Worm (Caenorhabditis elegans): ENCODE data around the gene srbc-12.
"Not testable (repeated sequence)": the region's sequence is repeated elsewhere in the genome, so short reads cannot be mapped to it uniquely, and the experiment has no call there.

Gene srbc-12

ce11 chrV:813101-813500 is 36.5 kb upstream of the srbc-12 start, which contains the start of gene R13D11.10:
Gene R13D11.10 (minus strand): TSS chrV:813201.
- no peak for TF ChIP-seq ama-1 (optimal IDR thresholded peaks at IDR 0.05)
- no peak for TF ChIP-seq ceh-13 (GFP tag; optimal IDR thresholded peaks at IDR 0.05)
- no peak for TF ChIP-seq tbx-11 (GFP tag; IDR thresholded peaks at IDR 0.05)
- no peak for TF ChIP-seq B0310.2 (tag; optimal IDR thresholded peaks at IDR 0.05)
- TF ChIP-seq hmg-4 (GFP tag; optimal IDR thresholded peaks at IDR 0.05) = no peak
- TF ChIP-seq sea-1 (GFP tag; conservative IDR thresholded peaks at IDR 0.05) = no peak
- no peak for TF ChIP-seq scrt-1 (GFP tag; IDR thresholded peaks at IDR 0.05)
- no peak for TF ChIP-seq hnd-1 (tag; optimal IDR thresholded peaks at IDR 0.05)
- TF ChIP-seq flt-1 (GFP tag; IDR thresholded peaks at IDR 0.05) = no peak
- TF ChIP-seq F13C5.2 (tag; optimal IDR thresholded peaks at IDR 0.05) = no peak
- TF ChIP-seq ets-7 (tag; optimal IDR thresholded peaks at IDR 0.05) = no peak
- no peak for TF ChIP-seq aly-1 (tag; optimal IDR thresholded peaks at IDR 0.05)

ce11 chrV:814716-815115 is 34.9 kb upstream of the srbc-12 start, which contains the start of gene R13D11.3:
Gene R13D11.3 (plus strand): TSS chrV:815016.
- TF ChIP-seq hnd-1 (tag; optimal IDR thresholded peaks at IDR 0.05) (no peak), B0310.2 (tag; optimal IDR thresholded peaks at IDR 0.05) (no peak), ceh-13 (GFP tag; optimal IDR thresholded peaks at IDR 0.05) (no peak), sea-1 (GFP tag; conservative IDR thresholded peaks at IDR 0.05) (no peak), scrt-1 (GFP tag; IDR thresholded peaks at IDR 0.05) (no peak), ama-1 (optimal IDR thresholded peaks at IDR 0.05) (no peak), hmg-4 (GFP tag; optimal IDR thresholded peaks at IDR 0.05) (no peak), F13C5.2 (tag; optimal IDR thresholded peaks at IDR 0.05) (no peak), tbx-37 (GFP tag; conservative IDR thresholded peaks at IDR 0.05) (no peak), pes-1 (GFP tag; IDR thresholded peaks at IDR 0.05) (no peak), hmbx-1 (tag; optimal IDR thresholded peaks at IDR 0.05) (no peak), flt-1 (GFP tag; IDR thresholded peaks at IDR 0.05) (no peak), ets-7 (tag; optimal IDR thresholded peaks at IDR 0.05) (no peak), ceh-36 (tag; optimal IDR thresholded peaks at IDR 0.05) (no peak), tra-4 (tag; optimal IDR thresholded peaks at IDR 0.05) (no peak), tbx-11 (GFP tag; IDR thresholded peaks at IDR 0.05) (no peak)

- TF ChIP-seq hnd-1 (tag; optimal IDR thresholded peaks at IDR 0.05) = no peak
- TF ChIP-seq ets-7 (tag; optimal IDR thresholded peaks at IDR 0.05) = no peak
- no peak for TF ChIP-seq hmg-4 (GFP tag; optimal IDR thresholded peaks at IDR 0.05)
- no peak for TF ChIP-seq ama-1 (optimal IDR thresholded peaks at IDR 0.05)
- TF ChIP-seq pes-1 (GFP tag; IDR thresholded peaks at IDR 0.05) = no peak
- no peak for TF ChIP-seq ceh-13 (GFP tag; optimal IDR thresholded peaks at IDR 0.05)
- TF ChIP-seq scrt-1 (GFP tag; IDR thresholded peaks at IDR 0.05) = no peak
- TF ChIP-seq ceh-36 (tag; optimal IDR thresholded peaks at IDR 0.05) = no peak
- no peak for TF ChIP-seq F13C5.2 (tag; optimal IDR thresholded peaks at IDR 0.05)
- no peak for TF ChIP-seq B0310.2 (tag; optimal IDR thresholded peaks at IDR 0.05)
- TF ChIP-seq aly-1 (tag; optimal IDR thresholded peaks at IDR 0.05) = no peak
- no peak for TF ChIP-seq flt-1 (GFP tag; IDR thresholded peaks at IDR 0.05)
- TF ChIP-seq tra-4 (tag; optimal IDR thresholded peaks at IDR 0.05) = no peak
- TF ChIP-seq tbx-11 (GFP tag; IDR thresholded peaks at IDR 0.05) = no peak
- TF ChIP-seq sea-1 (GFP tag; conservative IDR thresholded peaks at IDR 0.05) = no peak
- TF ChIP-seq hmbx-1 (tag; optimal IDR thresholded peaks at IDR 0.05) = no peak
- no peak for TF ChIP-seq tbx-37 (GFP tag; conservative IDR thresholded peaks at IDR 0.05)
These were observed 32.4 kb upstream of the srbc-12 start, which contains the start of gene R13D11.1 for ce11 chrV:817182-817581. Gene R13D11.1 (plus strand): TSS chrV:817482.

ce11 chrV:820629-821028 is 29.0 kb upstream of the srbc-12 start, which contains the start of gene srx-32:
Gene srx-32 (minus strand): TSS chrV:820729.
- not testable (repeated sequence) for TF ChIP-seq hmg-4 (GFP tag; optimal IDR thresholded peaks at IDR 0.05); B0310.2 (tag; optimal IDR thresholded peaks at IDR 0.05); hmbx-1 (tag; optimal IDR thresholded peaks at IDR 0.05)

- not testable (repeated sequence) for TF ChIP-seq ets-7 (tag; optimal IDR thresholded peaks at IDR 0.05); tra-4 (tag; optimal IDR thresholded peaks at IDR 0.05); flt-1 (GFP tag; IDR thresholded peaks at IDR 0.05)
These were observed 26.7 kb upstream of the srbc-12 start, which contains the start of gene srx-31 for ce11 chrV:822922-823321. Gene srx-31 (minus strand): TSS chrV:823022.

- TF ChIP-seq flt-1 (GFP tag; IDR thresholded peaks at IDR 0.05) = no peak
- TF ChIP-seq ceh-36 (tag; optimal IDR thresholded peaks at IDR 0.05) = no peak
- no peak for TF ChIP-seq hnd-1 (tag; optimal IDR thresholded peaks at IDR 0.05)
- TF ChIP-seq aly-1 (tag; optimal IDR thresholded peaks at IDR 0.05) = no peak
- no peak for TF ChIP-seq hmg-4 (GFP tag; optimal IDR thresholded peaks at IDR 0.05)
- no peak for TF ChIP-seq tbx-11 (GFP tag; IDR thresholded peaks at IDR 0.05)
- TF ChIP-seq hmbx-1 (tag; optimal IDR thresholded peaks at IDR 0.05) = no peak
- no peak for TF ChIP-seq ama-1 (optimal IDR thresholded peaks at IDR 0.05)
- TF ChIP-seq sea-1 (GFP tag; conservative IDR thresholded peaks at IDR 0.05) = no peak
- TF ChIP-seq F13C5.2 (tag; optimal IDR thresholded peaks at IDR 0.05) = no peak
- TF ChIP-seq tbx-37 (GFP tag; conservative IDR thresholded peaks at IDR 0.05) = no peak
These were observed 23.5 kb upstream of the srbc-12 start, which contains the start of gene F41H8.2 for ce11 chrV:826097-826496. Gene F41H8.2 (plus strand): TSS chrV:826397.

ce11 chrV:833368-833767 is 16.2 kb upstream of the srbc-12 start, which contains the start of gene F41H8.1:
Gene F41H8.1 (plus strand): TSS chrV:833668.
- TF ChIP-seq sea-1 (GFP tag; conservative IDR thresholded peaks at IDR 0.05) (no peak), B0310.2 (tag; optimal IDR thresholded peaks at IDR 0.05) (no peak), ama-1 (optimal IDR thresholded peaks at IDR 0.05) (no peak), aly-1 (tag; optimal IDR thresholded peaks at IDR 0.05) (no peak), pes-1 (GFP tag; IDR thresholded peaks at IDR 0.05) (no peak), hnd-1 (tag; optimal IDR thresholded peaks at IDR 0.05) (no peak), ceh-13 (GFP tag; optimal IDR thresholded peaks at IDR 0.05) (no peak)

- not testable (repeated sequence) for TF ChIP-seq pes-1 (GFP tag; IDR thresholded peaks at IDR 0.05); ets-7 (tag; optimal IDR thresholded peaks at IDR 0.05); hmg-4 (GFP tag; optimal IDR thresholded peaks at IDR 0.05)
These were observed 10.6 kb upstream of the srbc-12 start, which contains the start of the genes K09C6.7 and K09C6.10 for ce11 chrV:838984-839471. Gene K09C6.7 (minus strand): TSS chrV:839084. Gene K09C6.10 (plus strand): TSS chrV:839421.

All from whole organism, early embryonic.